Fruit fly (Drosophila melanogaster): ENCODE data around the gene CG4198.

DNA sequence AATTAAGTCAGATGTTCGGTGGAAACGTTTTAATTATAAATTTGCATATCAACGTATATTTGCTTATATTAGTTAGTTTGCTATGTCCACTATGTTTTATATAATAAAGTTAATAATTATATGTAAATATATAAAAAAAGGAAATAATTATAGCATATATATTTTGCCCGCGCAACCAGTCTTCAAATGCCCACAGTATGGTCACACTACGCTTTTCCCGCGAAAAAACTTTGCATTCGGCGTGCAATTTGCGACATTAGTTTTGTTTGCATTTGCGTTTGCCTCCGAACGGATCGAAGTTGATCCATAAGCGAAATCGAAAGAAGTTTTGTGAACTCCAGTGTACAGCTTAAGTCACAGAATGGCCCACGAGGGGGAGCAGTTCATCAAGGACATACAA lies 10.6 kb downstream of the CG4198 start, which contains the start of gene Mcm3:
- TF ChIP-seq croc (GFP tag; conservative IDR thresholded peaks at IDR 0.05) (no peak), sug (tag; optimal IDR thresholded peaks at IDR 0.05) (no peak), lbe (GFP tag; optimal IDR thresholded peaks at IDR 0.05) (no peak)
